Worm (Caenorhabditis elegans) whole organism, mixed stage, embryonic: ENCODE measurements around the gene C01G10.4.

Experiments
- blmp-1 ChIP-seq: fragments of 150-350 bp; optimal IDR thresholded peaks from 2 replicates; lab custom pipeline; 2014; ENCODE audit warnings: missing biosample characterization, missing genetic modification characterization
- nhr-237 ChIP-seq: fragments of 150-350 bp; optimal IDR thresholded peaks from 2 replicates; lab custom pipeline; 2014; ENCODE audit warnings: missing biosample characterization, missing genetic modification characterization
- nhr-76 ChIP-seq: sonication (generic microtip); optimal IDR thresholded peaks from 2 replicates; lab custom pipeline; 2017; ENCODE audit warnings: missing biosample characterization, missing genetic modification characterization
- ztf-11 ChIP-seq: fragments of 150-350 bp; optimal IDR thresholded peaks from 2 replicates; lab custom pipeline; 2014; ENCODE audit warnings: missing biosample characterization, missing genetic modification characterization

ce11 chrV:15069435-15069985, 20.0 kb upstream of the C01G10.4 start:
- no peak for TF ChIP-seq blmp-1
- no peak for TF ChIP-seq nhr-76 (tag; lab: Kevin White, UChicago)
- no peak for TF ChIP-seq nhr-237 (tag; lab: Kevin White, UChicago)
- no peak for TF ChIP-seq ztf-11 (tag; lab: Kevin White, UChicago)
